Worm (Caenorhabditis elegans) whole organism, L2 larva: ENCODE data around the gene R10E8.1.
"Not testable (repeated sequence)": the region's sequence is repeated elsewhere in the genome, so short reads cannot be mapped to it uniquely, and the experiment has no call there.

Source experiments
- ZK546.5 ChIP-seq: sonication (generic microtip); optimal IDR thresholded peaks from 2 replicates; lab custom pipeline; 2017; ENCODE audit warnings: missing biosample characterization, missing genetic modification characterization
- alr-1 ChIP-seq: fragments of 150-350 bp; optimal IDR thresholded peaks from 2 replicates; lab custom pipeline; 2014; ENCODE audit warnings: missing biosample characterization, missing genetic modification characterization
- aly-2 ChIP-seq: fragments of 150-350 bp; optimal IDR thresholded peaks from 2 replicates; lab custom pipeline; 2014; ENCODE audit warnings: missing biosample characterization, missing genetic modification characterization
- ama-1 ChIP-seq: fragments of 150-350 bp; optimal IDR thresholded peaks from 2 replicates; lab custom pipeline; 2018; ENCODE audit warnings: inconsistent platforms
- ceh-16 ChIP-seq: fragments of 150-350 bp; optimal IDR thresholded peaks from 2 replicates; lab custom pipeline; 2014; ENCODE audit warnings: missing biosample characterization, missing genetic modification characterization
- dmd-4 ChIP-seq: sonication (generic microtip); optimal IDR thresholded peaks from 2 replicates; lab custom pipeline; 2017; ENCODE audit warnings: missing biosample characterization, missing genetic modification characterization
- lin-39 ChIP-seq: fragments of 150-350 bp; optimal IDR thresholded peaks from 2 replicates; lab custom pipeline; 2014; ENCODE audit warnings: missing biosample characterization, missing genetic modification reagents, missing genetic modification characterization
- nhr-11 ChIP-seq: fragments of 150-350 bp; optimal IDR thresholded peaks from 2 replicates; lab custom pipeline; 2014; ENCODE audit warnings: missing biosample characterization, missing genetic modification characterization
- nhr-12 ChIP-seq: fragments of 150-350 bp; optimal IDR thresholded peaks from 2 replicates; lab custom pipeline; 2014; ENCODE audit warnings: missing biosample characterization, missing genetic modification characterization
- sem-4 ChIP-seq: fragments of 150-350 bp; optimal IDR thresholded peaks from 2 replicates; lab custom pipeline; 2014; ENCODE audit warnings: missing biosample characterization, missing genetic modification reagents, missing genetic modification characterization
- unc-55 ChIP-seq: fragments of 150-350 bp; sonication (generic microtip); optimal IDR thresholded peaks from 3 replicates; lab custom pipeline; 2014; ENCODE audit warnings: missing biosample characterization, missing genetic modification reagents, missing genetic modification characterization

DNA sequence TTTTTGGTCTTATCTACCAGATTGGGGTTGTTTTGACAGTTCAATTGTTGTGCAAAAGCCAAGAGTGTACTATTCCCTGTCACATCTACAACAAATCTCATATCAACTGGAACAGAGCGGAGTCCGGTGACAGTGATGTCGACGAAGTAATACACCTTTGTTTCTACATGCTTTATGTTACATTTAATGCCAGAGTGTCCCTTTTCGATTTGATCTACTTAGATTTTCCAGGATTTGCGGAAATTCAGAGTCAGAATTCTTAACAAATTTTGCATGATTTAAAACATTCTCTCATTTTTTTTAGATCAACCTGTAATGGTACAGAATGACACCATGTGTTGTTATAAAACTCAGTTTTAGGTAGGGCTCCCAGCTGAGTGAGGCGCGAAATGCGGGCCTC is 36.0 kb downstream of the R10E8.1 start, which contains the start of gene F16H6.8:
- not testable (repeated sequence) for TF ChIP-seq ama-1 (lab: Kevin White, UChicago); aly-2; dmd-4 (tag; lab: Kevin White, UChicago); nhr-11 (tag; lab: Kevin White, UChicago); ceh-16; nhr-12 (tag; lab: Kevin White, UChicago); unc-55 (GFP tag; lab: Kevin White, UChicago); alr-1 (tag; lab: Kevin White, UChicago); lin-39 (tag; lab: Kevin White, UChicago); sem-4 (tag; lab: Kevin White, UChicago); ZK546.5
